Worm (Caenorhabditis elegans) whole organism, L2 larva: ENCODE results near the gene sdz-12.

ENCODE experiments used
- skn-1 ChIP-seq: sonication (generic microtip); optimal IDR thresholded peaks from 2 replicates; lab custom pipeline; 2017; ENCODE audit warnings: missing biosample characterization, missing genetic modification characterization
- snpc-4 ChIP-seq: fragments of 150-350 bp; optimal IDR thresholded peaks from 2 replicates; lab custom pipeline; 2014; ENCODE audit warnings: missing biosample characterization, missing genetic modification characterization

ce11 chrII:3731723-3732122 lies at the start of gene sdz-12, which contains the start of gene bath-31:
- TF ChIP-seq skn-1 (tag; lab: Kevin White, UChicago) (no peak), snpc-4 (tag; lab: Kevin White, UChicago) (no peak)
